Fruit fly (Drosophila melanogaster) whole organism, embryonic: ENCODE measurements around the gene Miox.
A peak's percentile ranks its signal among the peaks of the same experiment; 100 is the strongest.

ENCODE experiments used
- Abd-B ChIP-seq: fragments of 200-800 bp; sonication (Bioruptor generic); optimal IDR thresholded peaks from 2 replicates; lab custom pipeline; 2018; ENCODE audit warnings: missing biosample characterization, mild to moderate bottlenecking, missing genetic modification characterization, moderate library complexity
- CG13775 ChIP-seq: fragments of 200-800 bp; sonication (Bioruptor generic); optimal IDR thresholded peaks from 3 replicates; lab custom pipeline; 2017; ENCODE audit warnings: missing biosample characterization, mild to moderate bottlenecking, missing genetic modification characterization
- CG14860 ChIP-seq: fragments of 200-800 bp; sonication (Bioruptor generic); IDR thresholded peaks from 3 replicates; pipeline ENCODE4 v1.3.6; 2022; ENCODE audit warnings: missing biosample characterization, missing genetic modification characterization; ENCODE audit not compliant: partially characterized antibody
- CG15479 ChIP-seq: fragments of 200-800 bp; sonication (Bioruptor generic); optimal IDR thresholded peaks from 3 replicates; lab custom pipeline; 2019; ENCODE audit warnings: missing biosample characterization, mild to moderate bottlenecking, missing genetic modification characterization, moderate library complexity
- CG16863 ChIP-seq: fragments of 200-800 bp; sonication (Bioruptor generic); optimal IDR thresholded peaks from 3 replicates; lab custom pipeline; 2016; ENCODE audit warnings: missing biosample characterization, missing genetic modification characterization
- CG17328 ChIP-seq: fragments of 200-800 bp; sonication (Bioruptor generic); IDR thresholded peaks from 2 replicates; pipeline ENCODE4 v1.3.6; 2022; ENCODE audit warnings: missing biosample characterization, missing genetic modification characterization
- CG18476 ChIP-seq: fragments of 200-800 bp; sonication (Bioruptor generic); optimal IDR thresholded peaks from 2 replicates; lab custom pipeline; 2016; ENCODE audit warnings: missing biosample characterization, mild to moderate bottlenecking, missing genetic modification characterization
- CG2120 ChIP-seq: fragments of 200-800 bp; sonication (Bioruptor generic); optimal IDR thresholded peaks from 3 replicates; lab custom pipeline; 2016; ENCODE audit warnings: missing biosample characterization, missing genetic modification characterization
- CG2875 ChIP-seq: fragments of 200-800 bp; sonication (Bioruptor generic); optimal IDR thresholded peaks from 2 replicates; lab custom pipeline; 2017; ENCODE audit warnings: missing biosample characterization, mild to moderate bottlenecking, missing genetic modification characterization, missing genetic modification reagents
- CG31224 ChIP-seq: fragments of 200-800 bp; sonication (Bioruptor generic); IDR thresholded peaks from 2 replicates; pipeline ENCODE4 v1.3.6; 2022; ENCODE audit warnings: missing biosample characterization, missing genetic modification characterization
- CG31388 ChIP-seq: fragments of 200-800 bp; sonication (Bioruptor generic); optimal IDR thresholded peaks from 2 replicates; lab custom pipeline; 2016; ENCODE audit warnings: missing biosample characterization, missing genetic modification characterization
- CG32772 ChIP-seq: fragments of 200-800 bp; sonication (Bioruptor generic); IDR thresholded peaks from 2 replicates; pipeline ENCODE4 v1.3.6; 2022; ENCODE audit warnings: missing biosample characterization, missing genetic modification characterization
- CG3847 ChIP-seq: fragments of 200-800 bp; sonication (Bioruptor generic); IDR thresholded peaks from 2 replicates; pipeline ENCODE4 v1.3.6; 2022; ENCODE audit warnings: missing biosample characterization, missing genetic modification characterization
- CG42726 ChIP-seq: fragments of 200-800 bp; sonication (Bioruptor generic); IDR thresholded peaks from 2 replicates; pipeline ENCODE4 v1.3.6; 2022; ENCODE audit warnings: missing biosample characterization, missing genetic modification characterization; ENCODE audit not compliant: partially characterized antibody
- CG5953 ChIP-seq: fragments of 200-800 bp; sonication (Bioruptor generic); IDR thresholded peaks from 2 replicates; pipeline ENCODE4 v1.3.6; 2022; ENCODE audit warnings: missing biosample characterization, missing genetic modification characterization
- CG6175 ChIP-seq: fragments of 200-800 bp; sonication (Bioruptor generic); IDR thresholded peaks from 3 replicates; pipeline ENCODE4 v1.3.6; 2022; ENCODE audit warnings: missing biosample characterization, missing genetic modification characterization
- CG6654 ChIP-seq: fragments of 200-800 bp; sonication (Bioruptor generic); optimal IDR thresholded peaks from 2 replicates; lab custom pipeline; 2017; ENCODE audit warnings: missing biosample characterization, mild to moderate bottlenecking, missing genetic modification characterization
- CG6683 ChIP-seq: fragments of 200-800 bp; sonication (Bioruptor generic); optimal IDR thresholded peaks from 2 replicates; lab custom pipeline; 2017; ENCODE audit warnings: missing biosample characterization, mild to moderate bottlenecking, missing genetic modification characterization, missing genetic modification reagents
- CG6854 ChIP-seq: fragments of 200-800 bp; sonication (Bioruptor generic); optimal IDR thresholded peaks from 3 replicates; lab custom pipeline; 2017; ENCODE audit warnings: missing biosample characterization, mild to moderate bottlenecking, missing genetic modification characterization
- CG8089 ChIP-seq: fragments of 200-800 bp; sonication (Bioruptor generic); optimal IDR thresholded peaks from 3 replicates; lab custom pipeline; 2016; ENCODE audit warnings: missing biosample characterization, missing genetic modification characterization
- CG9609 ChIP-seq: fragments of 200-800 bp; sonication (Bioruptor generic); optimal IDR thresholded peaks from 3 replicates; lab custom pipeline; 2016; ENCODE audit warnings: missing biosample characterization, missing genetic modification characterization
- CG9876 ChIP-seq: fragments of 200-800 bp; sonication (Bioruptor generic); optimal IDR thresholded peaks from 2 replicates; lab custom pipeline; 2016; ENCODE audit warnings: missing biosample characterization, missing genetic modification characterization
- Camta ChIP-seq: fragments of 200-800 bp; sonication (Bioruptor generic); optimal IDR thresholded peaks from 2 replicates; lab custom pipeline; 2016; ENCODE audit warnings: missing biosample characterization, missing genetic modification characterization
- D19A ChIP-seq: fragments of 200-800 bp; optimal IDR thresholded peaks from 3 replicates; lab custom pipeline; 2019; ENCODE audit warnings: missing biosample characterization, mild to moderate bottlenecking, missing genetic modification characterization, moderate library complexity
- Deaf1 ChIP-seq: fragments of 200-800 bp; optimal IDR thresholded peaks from 3 replicates; lab custom pipeline; 2019; ENCODE audit warnings: missing biosample characterization, mild to moderate bottlenecking, missing genetic modification characterization, moderate library complexity
- Fer3 ChIP-seq: fragments of 200-800 bp; sonication (Bioruptor generic); optimal IDR thresholded peaks from 2 replicates; lab custom pipeline; 2018; ENCODE audit warnings: missing biosample characterization, mild to moderate bottlenecking, missing genetic modification characterization, moderate library complexity
- H15 ChIP-seq: fragments of 200-800 bp; sonication (Bioruptor generic); IDR thresholded peaks from 3 replicates; pipeline ENCODE4 v1.3.6; 2022; ENCODE audit warnings: missing biosample characterization, missing genetic modification characterization
- H2.0 ChIP-seq: fragments of 200-800 bp; sonication (Bioruptor generic); IDR thresholded peaks from 2 replicates; pipeline ENCODE4 v1.3.6; 2022; ENCODE audit warnings: missing biosample characterization, missing genetic modification characterization
- HHEX ChIP-seq: fragments of 200-800 bp; sonication (Bioruptor generic); optimal IDR thresholded peaks from 3 replicates; lab custom pipeline; 2017; ENCODE audit warnings: missing biosample characterization, mild to moderate bottlenecking, missing genetic modification characterization, missing genetic modification reagents
- Hey ChIP-seq: fragments of 200-800 bp; sonication (Bioruptor generic); optimal IDR thresholded peaks from 3 replicates; lab custom pipeline; 2018; ENCODE audit warnings: missing biosample characterization, mild to moderate bottlenecking, missing genetic modification characterization
- Hr78 ChIP-seq, 2 experiments: fragments of 200-800 bp in 1 of 2; fragments of >200 bp in 1 of 2; sonication (Bioruptor generic) in 1 of 2; optimal IDR thresholded peaks; 2 replicates each; lab custom pipeline; 2017 to 2019; ENCODE audit warnings: missing biosample characterization in 2 of 2, missing genetic modification characterization in 2 of 2, mild to moderate bottlenecking in 1 of 2, moderate library complexity in 1 of 2
- MTF-1 ChIP-seq: fragments of 200-800 bp; sonication (Bioruptor generic); optimal IDR thresholded peaks from 2 replicates; lab custom pipeline; 2018; ENCODE audit warnings: missing biosample characterization, mild to moderate bottlenecking, missing genetic modification characterization, borderline replicate concordance
- NFAT ChIP-seq: fragments of 200-800 bp; sonication (Bioruptor generic); IDR thresholded peaks from 2 replicates; pipeline ENCODE4 v1.3.6; 2022; ENCODE audit warnings: missing biosample characterization, missing genetic modification characterization
- Oli ChIP-seq: fragments of 200-800 bp; sonication (Bioruptor generic); optimal IDR thresholded peaks from 2 replicates; lab custom pipeline; 2018; ENCODE audit warnings: missing biosample characterization, mild to moderate bottlenecking, missing genetic modification characterization, moderate library complexity
- TFAM ChIP-seq: fragments of 200-800 bp; sonication (Bioruptor generic); optimal IDR thresholded peaks from 2 replicates; lab custom pipeline; 2017; ENCODE audit warnings: missing biosample characterization, missing genetic modification characterization, inconsistent platforms
- Trl ChIP-seq, 3 experiments: fragments of >200 bp in 2 of 3; fragments of 200-800 bp in 1 of 3; sonication (Bioruptor generic) in 1 of 3; optimal IDR thresholded peaks; 2 replicates in 1 of 3; 3 replicates in 2 of 3; lab custom pipeline; 2016 to 2017; ENCODE audit warnings: missing biosample characterization in 1 of 3, missing genetic modification characterization in 1 of 3
- ato ChIP-seq: fragments of 200-800 bp; sonication (Bioruptor generic); IDR thresholded peaks from 2 replicates; pipeline ENCODE4 v1.3.6; 2022; ENCODE audit warnings: missing biosample characterization, missing genetic modification characterization; ENCODE audit not compliant: partially characterized antibody
- cas ChIP-seq: fragments of 200-800 bp; sonication (Bioruptor generic); IDR thresholded peaks from 2 replicates; pipeline ENCODE4 v1.3.6; 2022; ENCODE audit warnings: missing biosample characterization, missing genetic modification characterization
- dati ChIP-seq: fragments of 200-800 bp; sonication (Bioruptor generic); IDR thresholded peaks from 2 replicates; pipeline ENCODE4 v1.3.6; 2022; ENCODE audit warnings: missing biosample characterization, missing genetic modification characterization
- disco-r ChIP-seq: fragments of 200-800 bp; sonication (Bioruptor generic); optimal IDR thresholded peaks from 2 replicates; lab custom pipeline; 2016; ENCODE audit warnings: missing biosample characterization, missing genetic modification characterization
- eve ChIP-seq, 2 experiments: fragments of >200 bp; optimal IDR thresholded peaks; 2 replicates each; lab custom pipeline; 2017; ENCODE audit warnings: missing biosample characterization in 2 of 2, missing genetic modification characterization in 2 of 2
- gcm ChIP-seq: fragments of 200-800 bp; sonication (Bioruptor generic); optimal IDR thresholded peaks from 2 replicates; lab custom pipeline; 2019; ENCODE audit warnings: missing biosample characterization, mild to moderate bottlenecking, missing genetic modification characterization, moderate library complexity
- gem ChIP-seq: fragments of 200-800 bp; sonication (Bioruptor generic); optimal IDR thresholded peaks from 2 replicates; lab custom pipeline; 2019; ENCODE audit warnings: missing biosample characterization, mild to moderate bottlenecking, missing genetic modification characterization, moderate library complexity
- nom ChIP-seq: fragments of 200-800 bp; sonication (Bioruptor generic); optimal IDR thresholded peaks from 2 replicates; lab custom pipeline; 2017; ENCODE audit warnings: missing biosample characterization, missing genetic modification characterization, mild to moderate bottlenecking, moderate library complexity, missing genetic modification reagents
- ranshi ChIP-seq: fragments of 200-800 bp; sonication (Bioruptor generic); IDR thresholded peaks from 2 replicates; pipeline ENCODE4 v1.3.6; 2022; ENCODE audit warnings: missing biosample characterization, missing genetic modification characterization
- sim ChIP-seq: fragments of 200-800 bp; sonication (Bioruptor generic); IDR thresholded peaks from 2 replicates; pipeline ENCODE4 v1.3.6; 2022; ENCODE audit warnings: missing biosample characterization, missing genetic modification characterization
- so ChIP-seq: fragments of 200-800 bp; sonication (Bioruptor generic); IDR thresholded peaks from 3 replicates; pipeline ENCODE4 v1.3.6; 2022; ENCODE audit warnings: missing biosample characterization, missing genetic modification characterization
- tup ChIP-seq: fragments of 200-800 bp; sonication (Bioruptor generic); optimal IDR thresholded peaks from 2 replicates; lab custom pipeline; 2016; ENCODE audit warnings: missing biosample characterization, mild to moderate bottlenecking, missing genetic modification characterization, moderate library complexity
- yki ChIP-seq: fragments of >200 bp; optimal IDR thresholded peaks from 3 replicates; lab custom pipeline; 2018
- zen ChIP-seq: fragments of 200-800 bp; sonication (Bioruptor generic); optimal IDR thresholded peaks from 3 replicates; lab custom pipeline; 2018; ENCODE audit warnings: missing biosample characterization, mild to moderate bottlenecking, missing genetic modification characterization, moderate library complexity
- zfh1 ChIP-seq: fragments of 200-800 bp; sonication (Bioruptor generic); IDR thresholded peaks from 3 replicates; pipeline ENCODE4 v1.3.6; 2022; ENCODE audit warnings: missing biosample characterization, missing genetic modification characterization

Miox gene

DNA sequence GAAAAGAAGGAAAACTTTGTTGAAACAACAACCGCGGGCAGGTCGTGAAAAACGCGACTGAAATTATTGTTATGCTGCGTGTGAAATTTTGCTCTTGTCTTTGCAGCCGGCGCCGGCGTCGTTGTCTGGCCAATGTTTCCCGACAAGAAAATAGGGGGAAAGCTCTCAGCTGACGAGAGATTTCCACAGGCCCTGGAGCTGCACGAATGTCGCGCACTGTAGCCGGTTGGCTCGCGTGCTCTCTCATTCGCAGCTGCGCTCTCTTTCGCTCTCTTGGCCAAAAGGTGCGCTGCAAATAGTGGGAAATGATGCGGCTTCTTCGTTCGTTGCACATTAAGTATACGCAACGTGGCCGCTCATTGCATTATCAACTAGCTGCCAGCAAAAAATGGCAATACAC lies 21.1 kb upstream of the Miox start, which contains the start of gene CG9760 (continued):
- no peak for TF ChIP-seq disco-r (GFP tag; lab: Kevin White, UChicago)
- TF ChIP-seq ato (GFP tag; lab: Robert Waterston, UW), result no peak
- TF ChIP-seq CG6683 (GFP tag; lab: Kevin White, UChicago), result no peak
- TF ChIP-seq CG6175 (GFP tag; lab: Robert Waterston, UW), result no peak
- TF ChIP-seq D19A (tag; lab: Kevin White, UChicago), result no peak
- TF ChIP-seq Deaf1 (tag; lab: Kevin White, UChicago), result peak; percentile 49
- 0 out of 2 replicates have a peak, but pooled peaks have one; percentile 5 for TF ChIP-seq H2.0 (GFP tag; lab: Robert Waterston, UW)
- no peak for TF ChIP-seq CG2120 (GFP tag; lab: Kevin White, UChicago)
- TF ChIP-seq CG31388 (GFP tag; lab: Kevin White, UChicago), result no peak
- peak; percentile 26; the same call in 1 of the 2 replicates for TF ChIP-seq CG32772 (GFP tag; lab: Robert Waterston, UW)
- no peak for TF ChIP-seq CG6654 (GFP tag; lab: Kevin White, UChicago)
- TF ChIP-seq Camta (GFP tag; lab: Kevin White, UChicago), result no peak
- TF ChIP-seq sim, result no peak
- peak; percentile 21 for TF ChIP-seq gem (tag; lab: Kevin White, UChicago)
- TF ChIP-seq tup (GFP tag; lab: Kevin White, UChicago), result no peak
- no peak for TF ChIP-seq yki (lab: Kevin White, UChicago)
- TF ChIP-seq gcm, result no peak
- no peak for TF ChIP-seq Fer3
- no peak for TF ChIP-seq cas
- TF ChIP-seq CG2875, result no peak
- TF ChIP-seq CG8089, result no peak
- TF ChIP-seq ranshi (GFP tag; lab: Robert Waterston, UW), result 0 out of 2 replicates have a peak, but pooled peaks have one; percentile 7
- TF ChIP-seq NFAT (GFP tag; lab: Robert Waterston, UW), result 0 out of 2 replicates have a peak, but pooled peaks have one; percentile 12
- no peak for TF ChIP-seq Abd-B (GFP tag; lab: Kevin White, UChicago)
- TF ChIP-seq CG6854 (GFP tag; lab: Kevin White, UChicago), result no peak
- peak; percentile 56 to 58 for TF ChIP-seq Trl (optimal IDR thresholded peaks at IDR 0.05; lab: Kevin White, UChicago)
- TF ChIP-seq Trl (GFP tag; optimal IDR thresholded peaks at IDR 0.05; lab: Kevin White, UChicago), result no peak
- TF ChIP-seq dati, result no peak
- TF ChIP-seq CG5953, result peak; percentile 44; the same call in 1 of the 2 replicates
- TF ChIP-seq so (GFP tag; lab: Robert Waterston, UW), result no peak
- TF ChIP-seq CG9609, result no peak
- TF ChIP-seq CG13775, result no peak
- no peak for TF ChIP-seq zen (tag; lab: Kevin White, UChicago)
- TF ChIP-seq CG17328 (GFP tag; lab: Robert Waterston, UW), result peak; percentile 55
- TF ChIP-seq MTF-1 (GFP tag; lab: Kevin White, UChicago), result no peak
- TF ChIP-seq Hey (tag; lab: Kevin White, UChicago), result no peak
- TF ChIP-seq CG42726 (GFP tag; lab: Robert Waterston, UW), result no peak
- TF ChIP-seq CG18476 (GFP tag; lab: Kevin White, UChicago), result no peak
- no peak for TF ChIP-seq CG9876 (GFP tag; lab: Kevin White, UChicago)
- no peak for TF ChIP-seq CG3847 (GFP tag; lab: Robert Waterston, UW)
- TF ChIP-seq CG14860 (GFP tag; lab: Robert Waterston, UW), result no peak
- TF ChIP-seq zfh1 (GFP tag; lab: Robert Waterston, UW), result 0 out of 3 replicates have a peak, but pooled peaks have one; percentile 37
- no peak for TF ChIP-seq H15 (GFP tag; lab: Robert Waterston, UW)
- TF ChIP-seq eve (GFP tag; optimal IDR thresholded peaks at IDR 0.05; lab: Kevin White, UChicago), result no peak
- TF ChIP-seq CG16863 (GFP tag; lab: Kevin White, UChicago), result no peak
- no peak for TF ChIP-seq CG15479 (GFP tag; lab: Kevin White, UChicago)
- no peak for TF ChIP-seq Hr78 (GFP tag; optimal IDR thresholded peaks at IDR 0.05; lab: Kevin White, UChicago)
- TF ChIP-seq nom (GFP tag; lab: Kevin White, UChicago), result no peak
- no peak for TF ChIP-seq HHEX (GFP tag; lab: Kevin White, UChicago)
- TF ChIP-seq TFAM (GFP tag; lab: Kevin White, UChicago), result no peak
- TF ChIP-seq Oli (tag; lab: Kevin White, UChicago), result peak; percentile 12
- no peak for TF ChIP-seq CG31224
